Worm (Caenorhabditis elegans): ENCODE measurements around the gene unc-4.

The unc-4 gene

ce11 chrII:9921622-9922269 lies 21.6 kb upstream of the unc-4 start, which contains the start of gene C05C10.2:
C05C10.2 (plus strand) TSS chrII:9922219.
- TF ChIP-seq nhr-237 (tag; optimal IDR thresholded peaks at IDR 0.05) (no peak), ham-2 (GFP tag; optimal IDR thresholded peaks at IDR 0.05) (no peak), M03D4.4 (tag; optimal IDR thresholded peaks at IDR 0.05) (no peak)

ce11 chrII:9920468-9920867 lies 20.3 kb upstream of the unc-4 start, which contains the start of gene pho-10:
pho-10 (minus strand) TSS chrII:9920568.
- no peak for TF ChIP-seq ceh-83 (GFP tag; optimal IDR thresholded peaks at IDR 0.05)
- TF ChIP-seq nhr-76 (tag; optimal IDR thresholded peaks at IDR 0.05), result no peak
- no peak for TF ChIP-seq mls-2 (tag; optimal IDR thresholded peaks at IDR 0.05)
- no peak for TF ChIP-seq nhr-28 (tag; optimal IDR thresholded peaks at IDR 0.05)
- no peak for TF ChIP-seq elt-1 (tag; optimal IDR thresholded peaks at IDR 0.05; ENCODE audit: borderline replicate concordance, insufficient read depth)
- TF ChIP-seq drap-1 (GFP tag; optimal IDR thresholded peaks at IDR 0.05), result no peak
- TF ChIP-seq sptf-1 (tag; optimal IDR thresholded peaks at IDR 0.05), result no peak
- TF ChIP-seq mab-5 (tag; optimal IDR thresholded peaks at IDR 0.05), result no peak
- TF ChIP-seq ceh-43 (GFP tag; optimal IDR thresholded peaks at IDR 0.05), result no peak
- TF ChIP-seq zip-8 (tag; optimal IDR thresholded peaks at IDR 0.05), result no peak
- TF ChIP-seq sem-2 (GFP tag; optimal IDR thresholded peaks at IDR 0.05), result no peak

- no peak for TF ChIP-seq mab-5 (tag; optimal IDR thresholded peaks at IDR 0.05)
Observed at ce11 chrII:9917904-9918303, 17.7 kb upstream of the unc-4 start, which contains the start of gene C05C10.8. C05C10.8 (minus strand) TSS chrII:9918004.

DNA sequence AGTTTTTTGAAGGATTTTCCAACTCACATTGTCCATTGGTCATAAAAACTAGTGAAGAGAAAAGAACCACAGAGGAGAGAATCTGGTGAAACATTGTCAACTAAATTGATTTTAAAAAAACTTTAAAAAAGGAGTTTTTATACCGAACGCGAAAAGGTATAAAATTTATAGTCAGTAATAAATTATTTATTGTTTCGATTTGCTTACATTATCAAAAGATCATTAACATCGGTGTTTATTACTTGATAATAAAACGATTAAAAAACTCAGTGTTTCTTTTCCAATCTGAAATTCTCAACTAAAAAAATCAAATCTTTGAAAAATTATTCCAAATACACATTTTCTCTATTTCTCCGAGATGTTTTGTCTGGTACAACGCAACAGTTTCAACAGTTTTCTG lies 16.0 kb upstream of the unc-4 start, which contains the start of gene F26C11.4:
TSS of gene F26C11.4 (minus strand) at position 101 of the 400 bp plus-strand sequence.
- TF ChIP-seq hlh-1 (tag; optimal IDR thresholded peaks at IDR 0.05), result no peak

- no peak for TF ChIP-seq zip-8 (tag; optimal IDR thresholded peaks at IDR 0.05)
- no peak for TF ChIP-seq M03D4.4 (tag; optimal IDR thresholded peaks at IDR 0.05)
- no peak for TF ChIP-seq hlh-1 (tag; optimal IDR thresholded peaks at IDR 0.05)
- no peak for TF ChIP-seq snpc-4 (tag; optimal IDR thresholded peaks at IDR 0.05)
- TF ChIP-seq unc-62 (GFP tag; optimal IDR thresholded peaks at IDR 0.05), result no peak
- no peak for TF ChIP-seq sptf-1 (tag; optimal IDR thresholded peaks at IDR 0.05)
- TF ChIP-seq tbx-8 (GFP tag; optimal IDR thresholded peaks at IDR 0.05), result no peak
- TF ChIP-seq cnd-1 (tag; optimal IDR thresholded peaks at IDR 0.05), result no peak
- no peak for TF ChIP-seq mep-1 (tag; optimal IDR thresholded peaks at IDR 0.05)
- no peak for TF ChIP-seq blmp-1 (tag; optimal IDR thresholded peaks at IDR 0.05)
- no peak for TF ChIP-seq ces-1 (GFP tag; optimal IDR thresholded peaks at IDR 0.05)
- no peak for TF ChIP-seq nhr-76 (tag; optimal IDR thresholded peaks at IDR 0.05)
- TF ChIP-seq bed-3 (GFP tag; optimal IDR thresholded peaks at IDR 0.05), result no peak
Observed at ce11 chrII:9914999-9915398, 14.8 kb upstream of the unc-4 start, which contains the start of gene F26C11.3. F26C11.3 (minus strand) TSS chrII:9915099.

DNA sequence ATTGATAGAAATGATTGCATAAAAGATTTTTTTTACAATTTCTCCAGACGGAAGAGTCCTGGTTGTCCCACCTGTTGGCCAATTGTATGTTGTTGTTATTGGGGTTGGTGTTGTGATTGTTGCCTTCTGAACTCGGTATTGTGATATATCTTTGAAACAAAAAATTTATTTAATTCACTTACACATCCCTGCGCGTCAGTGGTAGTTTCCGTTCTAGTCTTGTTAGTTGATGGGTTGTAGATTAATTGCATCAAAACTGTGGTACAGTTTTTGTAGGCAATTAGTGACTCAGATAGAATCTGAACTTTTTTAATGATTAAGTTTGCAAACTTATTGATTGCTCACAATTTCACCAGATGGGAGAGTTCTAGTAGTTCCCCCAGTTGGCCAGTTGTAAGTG lies 4.3 kb upstream of the unc-4 start:
- TF ChIP-seq ceh-39 (tag; optimal IDR thresholded peaks at IDR 0.05), result no peak
- no peak for TF ChIP-seq ceh-43 (GFP tag; optimal IDR thresholded peaks at IDR 0.05)

DNA sequence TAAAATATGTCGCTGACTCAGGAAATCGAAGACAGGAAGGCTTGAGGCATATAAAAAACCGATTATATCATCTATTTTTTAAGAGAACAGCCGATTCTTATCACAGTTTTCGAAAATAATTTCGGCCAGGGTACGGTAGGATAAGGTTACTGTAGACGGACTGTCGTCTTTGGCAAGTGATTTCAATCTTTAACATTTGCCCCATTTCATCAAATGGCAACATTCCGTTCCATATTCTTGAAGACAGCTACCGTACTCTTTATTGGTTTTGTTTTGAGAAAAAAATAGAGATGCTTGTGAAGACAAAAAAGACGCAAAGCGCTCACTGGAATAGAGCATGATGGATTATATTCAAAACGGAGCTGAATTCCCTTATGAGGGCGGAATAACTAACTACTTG lies 1.4 kb downstream of the unc-4 start:
- TF ChIP-seq cnd-1 (tag; optimal IDR thresholded peaks at IDR 0.05) (no peak), lin-32 (GFP tag; optimal IDR thresholded peaks at IDR 0.05) (no peak), lsy-2 (tag; optimal IDR thresholded peaks at IDR 0.05) (no peak), sptf-1 (tag; optimal IDR thresholded peaks at IDR 0.05) (no peak), flh-1 (GFP tag; optimal IDR thresholded peaks at IDR 0.05) (no peak), ceh-83 (GFP tag; optimal IDR thresholded peaks at IDR 0.05) (no peak), lin-13 (tag; optimal IDR thresholded peaks at IDR 0.05) (no peak), hlh-1 (tag; optimal IDR thresholded peaks at IDR 0.05) (no peak), tbx-8 (GFP tag; optimal IDR thresholded peaks at IDR 0.05) (no peak), mls-2 (tag; optimal IDR thresholded peaks at IDR 0.05) (no peak), ztf-11 (tag; optimal IDR thresholded peaks at IDR 0.05) (no peak), zip-8 (tag; optimal IDR thresholded peaks at IDR 0.05) (no peak), elt-1 (tag; optimal IDR thresholded peaks at IDR 0.05; ENCODE audit: borderline replicate concordance, insufficient read depth) (no peak), elt-3 (tag; optimal IDR thresholded peaks at IDR 0.05) (no peak), mab-5 (tag; optimal IDR thresholded peaks at IDR 0.05) (no peak), mep-1 (tag; optimal IDR thresholded peaks at IDR 0.05) (no peak)

Measured in whole organism, mixed stage, embryonic.